Worm (Caenorhabditis elegans) whole organism, L2 larva: ENCODE measurements around the gene rnp-5.

Source experiments
- C34F6.9 ChIP-seq: fragments of 150-350 bp; optimal IDR thresholded peaks from 2 replicates; lab custom pipeline; 2014; ENCODE audit warnings: missing biosample characterization, missing genetic modification characterization
- F13H6.1 ChIP-seq: sonication (generic microtip); optimal IDR thresholded peaks from 2 replicates; lab custom pipeline; 2016; ENCODE audit warnings: missing genetic modification characterization, missing compliant biosample characterization
- R02D3.7 ChIP-seq: fragments of 150-350 bp; optimal IDR thresholded peaks from 2 replicates; lab custom pipeline; 2014; ENCODE audit warnings: missing biosample characterization, missing genetic modification characterization
- Y55F3AM.14 ChIP-seq: fragments of 200-800 bp; sonication (Bioruptor generic); optimal IDR thresholded peaks from 2 replicates; lab custom pipeline; 2018; ENCODE audit warnings: mild to moderate bottlenecking, missing genetic modification characterization, missing compliant biosample characterization
- ZK546.5 ChIP-seq: sonication (generic microtip); optimal IDR thresholded peaks from 2 replicates; lab custom pipeline; 2017; ENCODE audit warnings: missing biosample characterization, missing genetic modification characterization
- alr-1 ChIP-seq: fragments of 150-350 bp; optimal IDR thresholded peaks from 2 replicates; lab custom pipeline; 2014; ENCODE audit warnings: missing biosample characterization, missing genetic modification characterization
- aly-2 ChIP-seq: fragments of 150-350 bp; optimal IDR thresholded peaks from 2 replicates; lab custom pipeline; 2014; ENCODE audit warnings: missing biosample characterization, missing genetic modification characterization
- ama-1 ChIP-seq: fragments of 150-350 bp; optimal IDR thresholded peaks from 2 replicates; lab custom pipeline; 2018; ENCODE audit warnings: inconsistent platforms
- blmp-1 ChIP-seq: sonication (generic microtip); optimal IDR thresholded peaks from 2 replicates; lab custom pipeline; 2017; ENCODE audit warnings: missing genetic modification characterization, mild to moderate bottlenecking, missing compliant biosample characterization, antibody characterized with exemption, moderate library complexity; ENCODE audit not compliant: insufficient read depth
- ceh-16 ChIP-seq: fragments of 150-350 bp; optimal IDR thresholded peaks from 2 replicates; lab custom pipeline; 2014; ENCODE audit warnings: missing biosample characterization, missing genetic modification characterization
- ceh-82 ChIP-seq: fragments of 150-350 bp; optimal IDR thresholded peaks from 2 replicates; lab custom pipeline; 2014; ENCODE audit warnings: missing biosample characterization, missing genetic modification characterization
- crh-2 ChIP-seq: sonication (generic microtip); optimal IDR thresholded peaks from 2 replicates; lab custom pipeline; 2017; ENCODE audit warnings: missing biosample characterization, missing genetic modification characterization
- dmd-4 ChIP-seq: sonication (generic microtip); optimal IDR thresholded peaks from 2 replicates; lab custom pipeline; 2017; ENCODE audit warnings: missing biosample characterization, missing genetic modification characterization
- egl-27 ChIP-seq: sonication (generic microtip); optimal IDR thresholded peaks from 3 replicates; lab custom pipeline; 2017; ENCODE audit warnings: missing biosample characterization, missing genetic modification reagents, missing genetic modification characterization
- elt-1 ChIP-seq: fragments of 150-350 bp; optimal IDR thresholded peaks from 2 replicates; lab custom pipeline; 2014; ENCODE audit warnings: missing biosample characterization, missing genetic modification characterization
- elt-3 ChIP-seq: sonication (generic microtip); optimal IDR thresholded peaks from 2 replicates; lab custom pipeline; 2017; ENCODE audit warnings: missing biosample characterization, missing genetic modification characterization
- fos-1 ChIP-seq: fragments of 150-350 bp; optimal IDR thresholded peaks from 2 replicates; lab custom pipeline; 2014; ENCODE audit warnings: missing biosample characterization, missing genetic modification characterization
- gmeb-1 ChIP-seq: fragments of 150-350 bp; optimal IDR thresholded peaks from 2 replicates; lab custom pipeline; 2014; ENCODE audit warnings: missing biosample characterization, missing genetic modification characterization
- lin-11 ChIP-seq: fragments of 150-350 bp; sonication (generic microtip); optimal IDR thresholded peaks from 2 replicates; lab custom pipeline; 2014; ENCODE audit warnings: missing biosample characterization, missing genetic modification characterization, inconsistent platforms, mixed read lengths
- lin-13 ChIP-seq: fragments of 150-350 bp; optimal IDR thresholded peaks from 2 replicates; lab custom pipeline; 2014; ENCODE audit warnings: missing biosample characterization, missing genetic modification reagents, missing genetic modification characterization
- lin-39 ChIP-seq: fragments of 150-350 bp; optimal IDR thresholded peaks from 2 replicates; lab custom pipeline; 2014; ENCODE audit warnings: missing biosample characterization, missing genetic modification reagents, missing genetic modification characterization
- lsy-2 ChIP-seq, 2 experiments: fragments of 150-350 bp in 1 of 2; sonication (generic microtip) in 1 of 2; optimal IDR thresholded peaks; 2 replicates each; lab custom pipeline; 2014 to 2017; ENCODE audit warnings: missing biosample characterization in 2 of 2, missing genetic modification characterization in 2 of 2
- mbf-1 ChIP-seq: sonication (generic microtip); optimal IDR thresholded peaks from 2 replicates; lab custom pipeline; 2017; ENCODE audit warnings: missing biosample characterization, missing genetic modification characterization
- mdl-1 ChIP-seq, 2 experiments: fragments of 150-350 bp in 1 of 2; sonication (generic microtip) in 1 of 2; optimal IDR thresholded peaks; 2 replicates each; lab custom pipeline; 2017; ENCODE audit warnings: missing biosample characterization in 2 of 2, missing genetic modification characterization in 2 of 2
- nhr-10 ChIP-seq: sonication (generic microtip); optimal IDR thresholded peaks from 2 replicates; lab custom pipeline; 2017; ENCODE audit warnings: missing biosample characterization, missing genetic modification characterization
- nhr-11 ChIP-seq: fragments of 150-350 bp; optimal IDR thresholded peaks from 2 replicates; lab custom pipeline; 2014; ENCODE audit warnings: missing biosample characterization, missing genetic modification characterization
- nhr-12 ChIP-seq: fragments of 150-350 bp; optimal IDR thresholded peaks from 2 replicates; lab custom pipeline; 2014; ENCODE audit warnings: missing biosample characterization, missing genetic modification characterization
- nhr-21 ChIP-seq: fragments of 150-350 bp; optimal IDR thresholded peaks from 2 replicates; lab custom pipeline; 2014; ENCODE audit warnings: missing biosample characterization, missing genetic modification characterization
- nhr-23 ChIP-seq: fragments of 150-350 bp; optimal IDR thresholded peaks from 2 replicates; lab custom pipeline; 2014; ENCODE audit warnings: missing biosample characterization, missing genetic modification reagents, missing genetic modification characterization
- nhr-237 ChIP-seq: fragments of 150-350 bp; optimal IDR thresholded peaks from 2 replicates; lab custom pipeline; 2014; ENCODE audit warnings: missing biosample characterization, missing genetic modification characterization
- nhr-25 ChIP-seq: fragments of 150-350 bp; sonication (generic microtip); optimal IDR thresholded peaks from 3 replicates; lab custom pipeline; 2014; ENCODE audit warnings: missing biosample characterization, missing genetic modification characterization
- nhr-6 ChIP-seq: fragments of 150-350 bp; optimal IDR thresholded peaks from 2 replicates; lab custom pipeline; 2014; ENCODE audit warnings: missing biosample characterization, missing genetic modification characterization
- nhr-77 ChIP-seq: fragments of 150-350 bp; optimal IDR thresholded peaks from 2 replicates; lab custom pipeline; 2014; ENCODE audit warnings: missing biosample characterization, missing genetic modification characterization
- peb-1 ChIP-seq: fragments of 150-350 bp; optimal IDR thresholded peaks from 2 replicates; lab custom pipeline; 2014; ENCODE audit warnings: missing biosample characterization, missing genetic modification characterization
- sem-4 ChIP-seq: fragments of 150-350 bp; optimal IDR thresholded peaks from 2 replicates; lab custom pipeline; 2014; ENCODE audit warnings: missing biosample characterization, missing genetic modification reagents, missing genetic modification characterization
- skn-1 ChIP-seq: sonication (generic microtip); optimal IDR thresholded peaks from 2 replicates; lab custom pipeline; 2017; ENCODE audit warnings: missing biosample characterization, missing genetic modification characterization
- sma-3 ChIP-seq: sonication (generic microtip); optimal IDR thresholded peaks from 2 replicates; lab custom pipeline; 2016; ENCODE audit warnings: missing genetic modification reagents, missing genetic modification characterization, missing compliant biosample characterization
- sma-9 ChIP-seq, 2 experiments: fragments of 150-350 bp in 1 of 2; sonication (generic microtip) in 1 of 2; optimal IDR thresholded peaks; 2 replicates each; lab custom pipeline; 2014 to 2016; ENCODE audit warnings: missing genetic modification characterization in 2 of 2, mild to moderate bottlenecking in 1 of 2, missing biosample characterization in 1 of 2, missing compliant biosample characterization in 1 of 2, missing genetic modification reagents in 1 of 2, moderate library complexity in 1 of 2
- snpc-4 ChIP-seq: fragments of 150-350 bp; optimal IDR thresholded peaks from 2 replicates; lab custom pipeline; 2014; ENCODE audit warnings: missing biosample characterization, missing genetic modification characterization
- unc-39 ChIP-seq: fragments of 150-350 bp; optimal IDR thresholded peaks from 2 replicates; lab custom pipeline; 2014; ENCODE audit warnings: missing biosample characterization, missing genetic modification characterization
- unc-55 ChIP-seq: fragments of 150-350 bp; sonication (generic microtip); optimal IDR thresholded peaks from 3 replicates; lab custom pipeline; 2014; ENCODE audit warnings: missing biosample characterization, missing genetic modification reagents, missing genetic modification characterization
- unc-62 ChIP-seq: fragments of 150-350 bp; optimal IDR thresholded peaks from 2 replicates; lab custom pipeline; 2014; ENCODE audit warnings: missing biosample characterization, missing genetic modification reagents, missing genetic modification characterization
- zag-1 ChIP-seq: fragments of 150-350 bp; optimal IDR thresholded peaks from 2 replicates; lab custom pipeline; 2014; ENCODE audit warnings: missing biosample characterization, missing genetic modification characterization
- ztf-1 ChIP-seq: fragments of 200-800 bp; sonication (Bioruptor generic); conservative IDR thresholded peaks from 2 replicates; pipeline ENCODE4 v1.3.6; 2022; ENCODE audit warnings: missing genetic modification characterization, missing compliant biosample characterization
- ztf-11 ChIP-seq: sonication (generic microtip); optimal IDR thresholded peaks from 2 replicates; lab custom pipeline; 2017; ENCODE audit warnings: missing biosample characterization, missing genetic modification characterization
- ztf-4 ChIP-seq: fragments of 150-350 bp; optimal IDR thresholded peaks from 2 replicates; lab custom pipeline; 2014; ENCODE audit warnings: missing biosample characterization, missing genetic modification characterization

rnp-5 gene

ce11 chrIII:853414-853813, 295 bp downstream of the rnp-5 start:
- TF ChIP-seq alr-1 (tag; lab: Kevin White, UChicago) (no peak), lsy-2 (tag; optimal IDR thresholded peaks at IDR 0.05; lab: Kevin White, UChicago) (no peak), nhr-25 (tag; lab: Kevin White, UChicago) (no peak), sem-4 (tag; lab: Kevin White, UChicago) (no peak), nhr-11 (tag; lab: Kevin White, UChicago) (no peak), elt-1 (tag; lab: Kevin White, UChicago) (no peak), nhr-6 (tag; lab: Kevin White, UChicago) (no peak), zag-1 (tag; lab: Kevin White, UChicago) (no peak), gmeb-1 (no peak), nhr-12 (tag; lab: Kevin White, UChicago) (no peak), ceh-16 (tag; lab: Kevin White, UChicago) (no peak), snpc-4 (no peak), elt-3 (tag; lab: Kevin White, UChicago) (no peak), R02D3.7 (tag; lab: Kevin White, UChicago) (no peak), nhr-23 (tag; lab: Kevin White, UChicago) (no peak), nhr-10 (tag; lab: Kevin White, UChicago) (no peak), ceh-82 (tag; lab: Kevin White, UChicago) (no peak), sma-3 (GFP tag; lab: Kevin White, UChicago) (no peak), ztf-1 (GFP tag; lab: Robert Waterston, UW) (no peak)
- TF ChIP-seq, all 48 proteins: peak for 0

- TF ChIP-seq elt-3 (tag; lab: Kevin White, UChicago) (no peak), nhr-10 (tag; lab: Kevin White, UChicago) (no peak), mdl-1 (tag; optimal IDR thresholded peaks at IDR 0.05; lab: Kevin White, UChicago) (no peak)
Measured at ce11 chrIII:852296-852695, 1.4 kb downstream of the rnp-5 start, which contains the start of gene moma-1. Gene moma-1 (minus strand): TSS chrIII:852396.

ce11 chrIII:845485-845884, 8.2 kb downstream of the rnp-5 start, which contains the start of gene K02F3.2:
Gene K02F3.2 (plus strand): TSS chrIII:845841.
- TF ChIP-seq snpc-4: no peak
- TF ChIP-seq lin-39 (tag; lab: Kevin White, UChicago): no peak
- TF ChIP-seq F13H6.1 (tag; lab: Kevin White, UChicago): peak; percentile 2
- no peak for TF ChIP-seq skn-1
- TF ChIP-seq ztf-1 (GFP tag; lab: Robert Waterston, UW): no peak
- TF ChIP-seq fos-1 (tag; lab: Kevin White, UChicago): peak; percentile 47
- peak; percentile 93 for TF ChIP-seq gmeb-1
- TF ChIP-seq egl-27 (tag; lab: Kevin White, UChicago): no peak
- TF ChIP-seq blmp-1 (tag; lab: Kevin White, UChicago): peak; percentile 42
- no peak for TF ChIP-seq nhr-237 (tag; lab: Kevin White, UChicago)
- no peak for TF ChIP-seq mbf-1 (tag; lab: Kevin White, UChicago)
- TF ChIP-seq sem-4 (tag; lab: Kevin White, UChicago): no peak
- TF ChIP-seq sma-3 (GFP tag; lab: Kevin White, UChicago): peak; percentile 36
- TF ChIP-seq dmd-4 (tag; lab: Kevin White, UChicago): no peak
- TF ChIP-seq alr-1 (tag; lab: Kevin White, UChicago): no peak
- TF ChIP-seq peb-1 (tag; lab: Kevin White, UChicago): no peak
- TF ChIP-seq lsy-2 (tag; optimal IDR thresholded peaks at IDR 0.05; lab: Kevin White, UChicago): peak; percentile 13 to 66
- TF ChIP-seq nhr-23 (tag; lab: Kevin White, UChicago): no peak
- TF ChIP-seq unc-55: peak; percentile 87
- peak in 1 of 2 experiments; percentile 51 for TF ChIP-seq mdl-1 (tag; optimal IDR thresholded peaks at IDR 0.05; lab: Kevin White, UChicago)
- TF ChIP-seq nhr-25 (tag; lab: Kevin White, UChicago): peak; percentile 69
- no peak for TF ChIP-seq lin-11
- TF ChIP-seq ztf-11 (tag; lab: Kevin White, UChicago): no peak
- no peak for TF ChIP-seq ztf-4 (tag; lab: Kevin White, UChicago)
- TF ChIP-seq ama-1 (lab: Kevin White, UChicago): no peak
- peak; percentile 83 for TF ChIP-seq sma-9 (GFP tag; optimal IDR thresholded peaks at IDR 0.05; lab: Kevin White, UChicago)
- no peak for TF ChIP-seq sma-9 (tag; optimal IDR thresholded peaks at IDR 0.05; lab: Kevin White, UChicago)
- TF ChIP-seq nhr-77 (tag; lab: Kevin White, UChicago): no peak
- no peak for TF ChIP-seq elt-3 (tag; lab: Kevin White, UChicago)
- no peak for TF ChIP-seq unc-39 (tag; lab: Kevin White, UChicago)
- TF ChIP-seq nhr-11 (tag; lab: Kevin White, UChicago): no peak
- no peak for TF ChIP-seq ceh-82 (tag; lab: Kevin White, UChicago)
- no peak for TF ChIP-seq elt-1 (tag; lab: Kevin White, UChicago)
- no peak for TF ChIP-seq ceh-16 (tag; lab: Kevin White, UChicago)
- no peak for TF ChIP-seq nhr-12 (tag; lab: Kevin White, UChicago)
- TF ChIP-seq R02D3.7 (tag; lab: Kevin White, UChicago): no peak
- TF ChIP-seq Y55F3AM.14: no peak
- TF ChIP-seq nhr-21 (tag; lab: Kevin White, UChicago): peak; percentile 92
- no peak for TF ChIP-seq zag-1 (tag; lab: Kevin White, UChicago)
- TF ChIP-seq lin-13 (GFP tag; lab: Kevin White, UChicago): no peak
- TF ChIP-seq ZK546.5 (tag; lab: Kevin White, UChicago): no peak
- peak; percentile 73 for TF ChIP-seq crh-2 (tag; lab: Kevin White, UChicago)
- peak; percentile 50 for TF ChIP-seq C34F6.9 (tag; lab: Kevin White, UChicago)
- no peak for TF ChIP-seq aly-2 (tag; lab: Kevin White, UChicago)
- TF ChIP-seq nhr-10 (tag; lab: Kevin White, UChicago): no peak
- TF ChIP-seq unc-62 (GFP tag; lab: Kevin White, UChicago): no peak
